Fruit fly (Drosophila melanogaster) whole organism, prepupa: ENCODE results near the gene CG34355.

Experiments
- CG10631 ChIP-seq: fragments of 200-800 bp; sonication (Bioruptor generic); optimal IDR thresholded peaks from 2 replicates; lab custom pipeline; 2016; ENCODE audit warnings: missing biosample characterization, missing genetic modification characterization
- CG10669 ChIP-seq: fragments of 200-800 bp; sonication (Bioruptor generic); optimal IDR thresholded peaks from 3 replicates; lab custom pipeline; 2018; ENCODE audit warnings: missing biosample characterization, mild to moderate bottlenecking, missing genetic modification characterization, moderate library complexity
- CG11294 ChIP-seq: fragments of 200-800 bp; sonication (Bioruptor generic); IDR thresholded peaks from 2 replicates; pipeline ENCODE4 v1.3.6; 2022; ENCODE audit warnings: missing biosample characterization, missing genetic modification characterization
- CG11762 ChIP-seq: fragments of 200-800 bp; sonication (Bioruptor generic); optimal IDR thresholded peaks from 3 replicates; lab custom pipeline; 2016; ENCODE audit warnings: missing biosample characterization, missing genetic modification characterization; ENCODE audit not compliant: insufficient read depth
- CG11902 ChIP-seq: fragments of 200-800 bp; sonication (Bioruptor generic); optimal IDR thresholded peaks from 3 replicates; lab custom pipeline; 2016; ENCODE audit warnings: missing biosample characterization, missing genetic modification characterization
- CG15336 ChIP-seq: fragments of 200-800 bp; sonication (Bioruptor generic); IDR thresholded peaks from 2 replicates; pipeline ENCODE4 v1.3.6; 2022; ENCODE audit warnings: missing biosample characterization, missing genetic modification characterization
- CG1621 ChIP-seq: fragments of 200-800 bp; sonication (Bioruptor generic); optimal IDR thresholded peaks from 3 replicates; lab custom pipeline; 2018; ENCODE audit warnings: missing biosample characterization, mild to moderate bottlenecking, missing genetic modification characterization
- CG3032 ChIP-seq: fragments of 200-800 bp; optimal IDR thresholded peaks from 2 replicates; lab custom pipeline; 2019; ENCODE audit warnings: missing biosample characterization, mild to moderate bottlenecking, missing genetic modification characterization, moderate library complexity
- CG32006 ChIP-seq: fragments of 200-800 bp; sonication (Bioruptor generic); optimal IDR thresholded peaks from 3 replicates; lab custom pipeline; 2017; ENCODE audit warnings: missing biosample characterization, mild to moderate bottlenecking, missing genetic modification characterization
- CG34406 ChIP-seq: fragments of 200-800 bp; sonication (Bioruptor generic); optimal IDR thresholded peaks from 3 replicates; lab custom pipeline; 2016; ENCODE audit warnings: missing biosample characterization, missing genetic modification characterization
- CG3919 ChIP-seq: fragments of 200-800 bp; sonication (Bioruptor generic); optimal IDR thresholded peaks from 3 replicates; lab custom pipeline; 2016; ENCODE audit warnings: missing biosample characterization, missing genetic modification characterization
- CG6163 ChIP-seq: fragments of 200-800 bp; sonication (Bioruptor generic); IDR thresholded peaks from 3 replicates; pipeline ENCODE4 v1.3.6; 2022; ENCODE audit warnings: missing biosample characterization, missing genetic modification characterization
- CG6792 ChIP-seq: fragments of 200-800 bp; sonication (Bioruptor generic); optimal IDR thresholded peaks from 3 replicates; lab custom pipeline; 2016; ENCODE audit warnings: missing biosample characterization, missing genetic modification characterization
- CG8119 ChIP-seq: fragments of 200-800 bp; sonication (Bioruptor generic); IDR thresholded peaks from 3 replicates; pipeline ENCODE4 v1.3.6; 2022; ENCODE audit warnings: missing biosample characterization, missing genetic modification characterization
- CG8632 ChIP-seq: fragments of 200-800 bp; sonication (Bioruptor generic); optimal IDR thresholded peaks from 3 replicates; lab custom pipeline; 2016; ENCODE audit warnings: missing biosample characterization, missing genetic modification characterization
- Eip78C ChIP-seq: fragments of 200-800 bp; sonication (Bioruptor generic); peaks from one replicate; lab custom pipeline; 2016; ENCODE audit warnings: missing biosample characterization, missing genetic modification characterization
- Gug ChIP-seq: fragments of 200-800 bp; sonication (Bioruptor generic); IDR thresholded peaks from 2 replicates; pipeline ENCODE4 v1.3.6; 2022; ENCODE audit warnings: missing biosample characterization, missing genetic modification characterization
- Hr38 ChIP-seq: sonication (Bioruptor generic); optimal IDR thresholded peaks from 2 replicates; lab custom pipeline; 2016; ENCODE audit warnings: missing biosample characterization, missing genetic modification characterization
- Lpt ChIP-seq: fragments of 200-800 bp; sonication (Bioruptor generic); optimal IDR thresholded peaks from 3 replicates; lab custom pipeline; 2016; ENCODE audit warnings: missing biosample characterization, missing genetic modification characterization
- Met ChIP-seq: fragments of 200-800 bp; sonication (Bioruptor generic); optimal IDR thresholded peaks from 3 replicates; lab custom pipeline; 2016; ENCODE audit warnings: missing biosample characterization, missing genetic modification characterization
- OdsH ChIP-seq: fragments of 200-800 bp; sonication (Bioruptor generic); optimal IDR thresholded peaks from 3 replicates; lab custom pipeline; 2016; ENCODE audit warnings: missing biosample characterization, missing genetic modification characterization
- acj6 ChIP-seq: fragments of 200-800 bp; sonication (Bioruptor generic); optimal IDR thresholded peaks from 3 replicates; lab custom pipeline; 2016; ENCODE audit warnings: missing biosample characterization, missing genetic modification characterization
- cyc ChIP-seq: fragments of 200-800 bp; sonication (Bioruptor generic); optimal IDR thresholded peaks from 3 replicates; lab custom pipeline; 2016; ENCODE audit warnings: missing biosample characterization, missing genetic modification characterization
- dac ChIP-seq: fragments of 200-800 bp; sonication (Bioruptor generic); optimal IDR thresholded peaks from 2 replicates; lab custom pipeline; 2017; ENCODE audit warnings: missing biosample characterization, mild to moderate bottlenecking, missing genetic modification characterization
- dsx ChIP-seq: fragments of 200-800 bp; optimal IDR thresholded peaks from 3 replicates; lab custom pipeline; 2019; ENCODE audit warnings: missing biosample characterization, mild to moderate bottlenecking, missing genetic modification characterization, moderate library complexity; ENCODE audit not compliant: poor library complexity, severe bottlenecking
- eg ChIP-seq: fragments of 200-800 bp; sonication (Bioruptor generic); IDR thresholded peaks from 3 replicates; pipeline ENCODE4 v1.3.6; 2022; ENCODE audit warnings: missing biosample characterization, missing genetic modification characterization
- esn ChIP-seq: fragments of 200-800 bp; sonication (Bioruptor generic); optimal IDR thresholded peaks from 2 replicates; lab custom pipeline; 2016; ENCODE audit warnings: missing biosample characterization, mild to moderate bottlenecking, missing genetic modification characterization, moderate library complexity
- fd59A ChIP-seq: fragments of 200-800 bp; sonication (Bioruptor generic); optimal IDR thresholded peaks from 2 replicates; lab custom pipeline; 2017; ENCODE audit warnings: missing biosample characterization, mild to moderate bottlenecking, missing genetic modification characterization, missing genetic modification reagents
- fd85E ChIP-seq: fragments of 200-800 bp; sonication (Bioruptor generic); optimal IDR thresholded peaks from 3 replicates; lab custom pipeline; 2016; ENCODE audit warnings: missing biosample characterization, missing genetic modification characterization
- fkh ChIP-seq: fragments of 200-800 bp; sonication (Bioruptor generic); optimal IDR thresholded peaks from 3 replicates; lab custom pipeline; 2017; ENCODE audit warnings: missing biosample characterization, mild to moderate bottlenecking, missing genetic modification characterization, moderate library complexity
- lz ChIP-seq: fragments of 200-800 bp; sonication (Bioruptor generic); optimal IDR thresholded peaks from 3 replicates; lab custom pipeline; 2016; ENCODE audit warnings: missing biosample characterization, missing genetic modification characterization
- net ChIP-seq: fragments of 200-800 bp; sonication (Bioruptor generic); optimal IDR thresholded peaks from 3 replicates; lab custom pipeline; 2016; ENCODE audit warnings: missing biosample characterization, missing genetic modification characterization
- pdm3 ChIP-seq: fragments of 200-800 bp; sonication (Bioruptor generic); optimal IDR thresholded peaks from 3 replicates; lab custom pipeline; 2016; ENCODE audit warnings: missing biosample characterization, missing genetic modification characterization
- salr ChIP-seq, 2 experiments: fragments of 200-800 bp; sonication (Bioruptor generic); optimal IDR thresholded peaks; 3 replicates each; lab custom pipeline; 2016 to 2018; ENCODE audit warnings: missing biosample characterization in 2 of 2, missing genetic modification characterization in 2 of 2, mild to moderate bottlenecking in 1 of 2
- spab ChIP-seq: fragments of 200-800 bp; sonication (Bioruptor generic); optimal IDR thresholded peaks from 2 replicates; lab custom pipeline; 2017; ENCODE audit warnings: missing biosample characterization, mild to moderate bottlenecking, missing genetic modification characterization, missing genetic modification reagents
- ss ChIP-seq, 2 experiments: fragments of 200-800 bp; sonication (Bioruptor generic); optimal IDR thresholded peaks; 2 replicates in 1 of 2; 3 replicates in 1 of 2; lab custom pipeline; 2017 to 2018; ENCODE audit warnings: mild to moderate bottlenecking in 2 of 2, missing biosample characterization in 2 of 2, missing genetic modification characterization in 2 of 2, moderate library complexity in 1 of 2
- svp ChIP-seq: fragments of 200-800 bp; sonication (Bioruptor generic); peaks from one replicate; lab custom pipeline; 2016; ENCODE audit warnings: missing biosample characterization, missing genetic modification characterization
- vri ChIP-seq: fragments of 200-800 bp; sonication (Bioruptor generic); optimal IDR thresholded peaks from 3 replicates; lab custom pipeline; 2016; ENCODE audit warnings: missing biosample characterization, mild to moderate bottlenecking, missing genetic modification characterization

Gene CG34355

dm6 chr3R:23791491-23791890, 12.2 kb upstream of the CG34355 start:
- TF ChIP-seq vri = no peak
- peak; percentile 15 for TF ChIP-seq CG6792 (GFP tag; lab: Kevin White, UChicago)
- peak; percentile 66; the same call in 2 of the 3 replicates for TF ChIP-seq CG6163 (GFP tag; lab: Robert Waterston, UW)
- no peak for TF ChIP-seq spab (GFP tag; lab: Kevin White, UChicago)
- no peak for TF ChIP-seq CG10669 (GFP tag; lab: Kevin White, UChicago)
- no peak for TF ChIP-seq lz (GFP tag; lab: Kevin White, UChicago)
- TF ChIP-seq CG11762 = peak; percentile 2
- peak; percentile 20 for TF ChIP-seq Lpt (GFP tag; lab: Kevin White, UChicago)
- TF ChIP-seq CG32006 = no peak
- no peak for TF ChIP-seq cyc (GFP tag; lab: Kevin White, UChicago)
- TF ChIP-seq CG10631 (GFP tag; lab: Kevin White, UChicago) = peak; percentile 46
- TF ChIP-seq CG11902 (GFP tag; lab: Kevin White, UChicago) = no peak
- no peak for TF ChIP-seq Hr38 (GFP tag; lab: Kevin White, UChicago)
- TF ChIP-seq CG3032 = peak; percentile 61
- TF ChIP-seq esn = peak; percentile 43
- TF ChIP-seq Eip78C (GFP tag; lab: Kevin White, UChicago) = no peak
- TF ChIP-seq CG15336 (GFP tag; lab: Robert Waterston, UW) = peak; percentile 46; the same call in 1 of the 2 replicates
- TF ChIP-seq fd59A (GFP tag; lab: Kevin White, UChicago) = peak; percentile 27

- TF ChIP-seq vri = no peak
- TF ChIP-seq CG1621 (tag; lab: Kevin White, UChicago) = no peak
- TF ChIP-seq CG6163 (GFP tag; lab: Robert Waterston, UW) = peak; percentile 83
- no peak for TF ChIP-seq CG34406 (GFP tag; lab: Kevin White, UChicago)
- no peak for TF ChIP-seq fd85E
- no peak for TF ChIP-seq CG10669 (GFP tag; lab: Kevin White, UChicago)
- no peak for TF ChIP-seq acj6 (GFP tag; lab: Kevin White, UChicago)
- TF ChIP-seq eg (GFP tag; lab: Robert Waterston, UW) = peak; percentile 85
- no peak for TF ChIP-seq pdm3 (GFP tag; lab: Kevin White, UChicago)
- TF ChIP-seq Lpt (GFP tag; lab: Kevin White, UChicago) = peak; percentile 73
- peak; percentile 49 for TF ChIP-seq dsx (GFP tag; lab: Kevin White, UChicago)
- TF ChIP-seq CG8632 = peak; percentile 25
- TF ChIP-seq dac (GFP tag; lab: Kevin White, UChicago) = peak; percentile 59
- peak; percentile 48 for TF ChIP-seq fd59A (GFP tag; lab: Kevin White, UChicago)
- TF ChIP-seq svp (GFP tag; lab: Kevin White, UChicago) = no peak
- no peak for TF ChIP-seq CG3032
- TF ChIP-seq spab (GFP tag; lab: Kevin White, UChicago) = no peak
- peak; percentile 68 for TF ChIP-seq fkh (GFP tag; lab: Kevin White, UChicago)
- TF ChIP-seq CG8119 = peak; percentile 77
- no peak for TF ChIP-seq CG3919
- no peak for TF ChIP-seq ss (GFP tag; optimal IDR thresholded peaks at IDR 0.05; lab: Kevin White, UChicago)
- no peak for TF ChIP-seq net (GFP tag; lab: Kevin White, UChicago)
- peak; percentile 60 for TF ChIP-seq CG11294
- no peak for TF ChIP-seq Met (GFP tag; lab: Kevin White, UChicago)
- peak; percentile 64 for TF ChIP-seq Gug
- TF ChIP-seq CG15336 (GFP tag; lab: Robert Waterston, UW) = peak; percentile 88
- TF ChIP-seq esn = no peak
- peak; percentile 63 for TF ChIP-seq CG10631 (GFP tag; lab: Kevin White, UChicago)
- TF ChIP-seq salr (GFP tag; optimal IDR thresholded peaks at IDR 0.05; lab: Kevin White, UChicago) = peak in 1 of 2 experiments; percentile 54
- no peak for TF ChIP-seq OdsH (GFP tag; lab: Kevin White, UChicago)
Observed at dm6 chr3R:23817566-23818202, 14.0 kb downstream of the CG34355 start.
